Fruit fly (Drosophila melanogaster) whole organism, embryonic: Measurements from ENCODE around the gene CG11617.

ENCODE experiments used
- C15 ChIP-seq: fragments of 200-800 bp; sonication (Bioruptor generic); IDR thresholded peaks from 3 replicates; pipeline ENCODE4 v1.3.6; 2022; ENCODE audit warnings: missing biosample characterization, missing genetic modification characterization
- CG10267 ChIP-seq: fragments of 200-800 bp; sonication (Bioruptor generic); optimal IDR thresholded peaks from 2 replicates; lab custom pipeline; 2018; ENCODE audit warnings: missing biosample characterization, mild to moderate bottlenecking, missing genetic modification characterization, moderate library complexity
- CG10274 ChIP-seq: fragments of 200-800 bp; sonication (Bioruptor generic); optimal IDR thresholded peaks from 3 replicates; lab custom pipeline; 2017; ENCODE audit warnings: missing biosample characterization, mild to moderate bottlenecking, missing genetic modification characterization
- CG10366 ChIP-seq: fragments of 200-800 bp; sonication (Bioruptor generic); IDR thresholded peaks from 2 replicates; pipeline ENCODE4 v1.3.6; 2022; ENCODE audit warnings: missing biosample characterization, missing genetic modification characterization
- CG10431 ChIP-seq: fragments of 200-800 bp; sonication (Bioruptor generic); optimal IDR thresholded peaks from 3 replicates; lab custom pipeline; 2018; ENCODE audit warnings: missing biosample characterization, mild to moderate bottlenecking, missing genetic modification characterization
- CG10565 ChIP-seq: fragments of 200-800 bp; sonication (Bioruptor generic); optimal IDR thresholded peaks from 3 replicates; lab custom pipeline; 2016; ENCODE audit warnings: missing biosample characterization, mild to moderate bottlenecking, missing genetic modification characterization
- CG11560 ChIP-seq: fragments of 200-800 bp; sonication (Bioruptor generic); IDR thresholded peaks from 3 replicates; pipeline ENCODE4 v1.3.6; 2022; ENCODE audit warnings: missing biosample characterization, missing genetic modification characterization
- CG11723 ChIP-seq: fragments of 200-800 bp; sonication (Bioruptor generic); optimal IDR thresholded peaks from 2 replicates; lab custom pipeline; 2017; ENCODE audit warnings: missing biosample characterization, mild to moderate bottlenecking, missing genetic modification characterization
- CG12236 ChIP-seq: fragments of 200-800 bp; sonication (Bioruptor generic); optimal IDR thresholded peaks from 2 replicates; lab custom pipeline; 2016; ENCODE audit warnings: missing biosample characterization, missing genetic modification characterization
- CG14014 ChIP-seq: fragments of 200-800 bp; sonication (Bioruptor generic); IDR thresholded peaks from 2 replicates; pipeline ENCODE4 v1.3.6; 2022; ENCODE audit warnings: missing biosample characterization, missing genetic modification characterization
- CG17385 ChIP-seq: fragments of 200-800 bp; sonication (Bioruptor generic); optimal IDR thresholded peaks from 3 replicates; lab custom pipeline; 2018; ENCODE audit warnings: missing biosample characterization, mild to moderate bottlenecking, missing genetic modification characterization
- CG17612 ChIP-seq: fragments of 200-800 bp; sonication (Bioruptor generic); IDR thresholded peaks from 2 replicates; pipeline ENCODE4 v1.3.6; 2022; ENCODE audit warnings: missing biosample characterization, missing genetic modification characterization
- CG17829 ChIP-seq: fragments of 200-800 bp; optimal IDR thresholded peaks from 2 replicates; lab custom pipeline; 2019; ENCODE audit warnings: missing biosample characterization, mild to moderate bottlenecking, missing genetic modification characterization, moderate library complexity
- CG18011 ChIP-seq: fragments of 200-800 bp; sonication (Bioruptor generic); optimal IDR thresholded peaks from 2 replicates; lab custom pipeline; 2017; ENCODE audit warnings: missing biosample characterization, missing genetic modification characterization, mild to moderate bottlenecking, moderate library complexity, missing genotype
- CG2129 ChIP-seq: fragments of 200-800 bp; sonication (Bioruptor generic); IDR thresholded peaks from 2 replicates; pipeline ENCODE4 v1.3.6; 2022; ENCODE audit warnings: missing biosample characterization, missing genetic modification characterization; ENCODE audit not compliant: partially characterized antibody
- CG3163 ChIP-seq: fragments of 200-800 bp; sonication (Bioruptor generic); optimal IDR thresholded peaks from 3 replicates; lab custom pipeline; 2016; ENCODE audit warnings: missing biosample characterization, missing genetic modification characterization
- CG4282 ChIP-seq: fragments of 200-800 bp; sonication (Bioruptor generic); optimal IDR thresholded peaks from 2 replicates; lab custom pipeline; 2016; ENCODE audit warnings: missing biosample characterization, missing genetic modification characterization
- CG4404 ChIP-seq: fragments of 200-800 bp; sonication (Bioruptor generic); IDR thresholded peaks from 2 replicates; pipeline ENCODE4 v1.3.6; 2022; ENCODE audit warnings: missing biosample characterization, missing genetic modification characterization
- CG4820 ChIP-seq: fragments of 200-800 bp; sonication (Bioruptor generic); optimal IDR thresholded peaks from 3 replicates; lab custom pipeline; 2016; ENCODE audit warnings: missing biosample characterization, missing genetic modification characterization
- CG5953 ChIP-seq: fragments of 200-800 bp; sonication (Bioruptor generic); IDR thresholded peaks from 2 replicates; pipeline ENCODE4 v1.3.6; 2022; ENCODE audit warnings: missing biosample characterization, missing genetic modification characterization
- CG6175 ChIP-seq: fragments of 200-800 bp; sonication (Bioruptor generic); IDR thresholded peaks from 3 replicates; pipeline ENCODE4 v1.3.6; 2022; ENCODE audit warnings: missing biosample characterization, missing genetic modification characterization
- D ChIP-seq, 2 experiments: fragments of 200-800 bp in 1 of 2; fragments of >200 bp in 1 of 2; sonication (Bioruptor generic) in 1 of 2; optimal IDR thresholded peaks; 2 replicates in 1 of 2; 3 replicates in 1 of 2; lab custom pipeline; 2017; ENCODE audit warnings: mild to moderate bottlenecking in 1 of 2, missing biosample characterization in 1 of 2, missing genetic modification characterization in 1 of 2, missing genetic modification reagents in 1 of 2
- D19A ChIP-seq: fragments of 200-800 bp; optimal IDR thresholded peaks from 3 replicates; lab custom pipeline; 2019; ENCODE audit warnings: missing biosample characterization, mild to moderate bottlenecking, missing genetic modification characterization, moderate library complexity
- Dfd ChIP-seq, 2 experiments: fragments of >200 bp; optimal IDR thresholded peaks; 2 replicates each; lab custom pipeline; 2017; ENCODE audit warnings: missing biosample characterization in 2 of 2, missing genetic modification characterization in 2 of 2
- Dip2 ChIP-seq: fragments of 200-800 bp; sonication (Bioruptor generic); IDR thresholded peaks from 2 replicates; pipeline ENCODE4 v1.3.6; 2022; ENCODE audit warnings: missing biosample characterization, missing genetic modification characterization
- ERR ChIP-seq: fragments of 200-800 bp; sonication (Bioruptor generic); optimal IDR thresholded peaks from 2 replicates; lab custom pipeline; 2016; ENCODE audit warnings: missing biosample characterization, missing genetic modification characterization
- Gug ChIP-seq: fragments of 200-800 bp; sonication (Bioruptor generic); IDR thresholded peaks from 4 replicates; pipeline ENCODE4 v1.3.6; 2022; ENCODE audit warnings: missing biosample characterization, missing genetic modification characterization
- Hr78 ChIP-seq, 2 experiments: fragments of 200-800 bp in 1 of 2; fragments of >200 bp in 1 of 2; sonication (Bioruptor generic) in 1 of 2; optimal IDR thresholded peaks; 2 replicates each; lab custom pipeline; 2017 to 2019; ENCODE audit warnings: missing biosample characterization in 2 of 2, missing genetic modification characterization in 2 of 2, mild to moderate bottlenecking in 1 of 2, moderate library complexity in 1 of 2
- Mes4 ChIP-seq: fragments of 200-800 bp; sonication (Bioruptor generic); optimal IDR thresholded peaks from 2 replicates; lab custom pipeline; 2016; ENCODE audit warnings: missing biosample characterization, missing genetic modification characterization
- NK7.1 ChIP-seq: fragments of 200-800 bp; sonication (Bioruptor generic); optimal IDR thresholded peaks from 3 replicates; lab custom pipeline; 2016; ENCODE audit warnings: missing biosample characterization, missing genetic modification characterization
- Oli ChIP-seq: fragments of 200-800 bp; sonication (Bioruptor generic); optimal IDR thresholded peaks from 2 replicates; lab custom pipeline; 2018; ENCODE audit warnings: missing biosample characterization, mild to moderate bottlenecking, missing genetic modification characterization, moderate library complexity
- Optix ChIP-seq: fragments of 200-800 bp; sonication (Bioruptor generic); IDR thresholded peaks from 3 replicates; pipeline ENCODE4 v1.3.6; 2022; ENCODE audit warnings: missing biosample characterization, missing genetic modification characterization
- Scr ChIP-seq: fragments of 200-800 bp; sonication (Bioruptor generic); IDR thresholded peaks from 2 replicates; pipeline ENCODE4 v1.3.6; 2022; ENCODE audit warnings: missing biosample characterization, missing genetic modification characterization; ENCODE audit not compliant: partially characterized antibody
- Sin3A ChIP-seq: fragments of >200 bp; optimal IDR thresholded peaks from 2 replicates; lab custom pipeline; 2018
- Sox102F ChIP-seq: fragments of 200-800 bp; sonication (Bioruptor generic); optimal IDR thresholded peaks from 2 replicates; lab custom pipeline; 2018; ENCODE audit warnings: missing biosample characterization, mild to moderate bottlenecking, missing genetic modification characterization, moderate library complexity
- Taf1 ChIP-seq: fragments of 200-800 bp; sonication (Bioruptor generic); IDR thresholded peaks from 2 replicates; pipeline ENCODE4 v1.3.6; 2022; ENCODE audit warnings: missing biosample characterization, missing genetic modification characterization
- aop ChIP-seq: fragments of 200-800 bp; sonication (Bioruptor generic); IDR thresholded peaks from 2 replicates; pipeline ENCODE4 v1.3.6; 2022; ENCODE audit warnings: missing biosample characterization, missing genetic modification characterization
- btn ChIP-seq: fragments of 200-800 bp; sonication (Bioruptor generic); optimal IDR thresholded peaks from 2 replicates; lab custom pipeline; 2016; ENCODE audit warnings: missing biosample characterization, missing genetic modification characterization
- cwo ChIP-seq: fragments of 200-800 bp; sonication (Bioruptor generic); optimal IDR thresholded peaks from 3 replicates; lab custom pipeline; 2017; ENCODE audit warnings: missing biosample characterization, missing genetic modification characterization, mild to moderate bottlenecking, moderate library complexity, missing genetic modification reagents
- dati ChIP-seq: fragments of 200-800 bp; sonication (Bioruptor generic); IDR thresholded peaks from 2 replicates; pipeline ENCODE4 v1.3.6; 2022; ENCODE audit warnings: missing biosample characterization, missing genetic modification characterization
- dmrt11E ChIP-seq: fragments of 200-800 bp; sonication (Bioruptor generic); optimal IDR thresholded peaks from 3 replicates; lab custom pipeline; 2018; ENCODE audit warnings: missing biosample characterization, mild to moderate bottlenecking, missing genetic modification characterization, moderate library complexity
- ems ChIP-seq: fragments of 200-800 bp; sonication (Bioruptor generic); optimal IDR thresholded peaks from 3 replicates; lab custom pipeline; 2016; ENCODE audit warnings: missing biosample characterization, missing genetic modification characterization
- grn ChIP-seq: fragments of 200-800 bp; sonication (Bioruptor generic); optimal IDR thresholded peaks from 3 replicates; lab custom pipeline; 2017; ENCODE audit warnings: missing biosample characterization, missing genetic modification characterization
- hbn ChIP-seq: fragments of 200-800 bp; sonication (Bioruptor generic); IDR thresholded peaks from 2 replicates; pipeline ENCODE4 v1.3.6; 2022; ENCODE audit warnings: missing biosample characterization, missing genetic modification characterization; ENCODE audit not compliant: partially characterized antibody
- ind ChIP-seq: fragments of 200-800 bp; sonication (Bioruptor generic); optimal IDR thresholded peaks from 3 replicates; lab custom pipeline; 2016; ENCODE audit warnings: missing biosample characterization, missing genetic modification characterization
- maf-S ChIP-seq: fragments of 200-800 bp; sonication (Bioruptor generic); optimal IDR thresholded peaks from 2 replicates; lab custom pipeline; 2016; ENCODE audit warnings: missing biosample characterization, missing genetic modification characterization
- slp2 ChIP-seq: fragments of 200-800 bp; sonication (Bioruptor generic); optimal IDR thresholded peaks from 2 replicates; lab custom pipeline; 2016; ENCODE audit warnings: missing biosample characterization, missing genetic modification characterization
- sug ChIP-seq: fragments of 200-800 bp; optimal IDR thresholded peaks from 2 replicates; lab custom pipeline; 2019; ENCODE audit warnings: missing biosample characterization, mild to moderate bottlenecking, missing genetic modification characterization, moderate library complexity
- unpg ChIP-seq: fragments of 200-800 bp; sonication (Bioruptor generic); optimal IDR thresholded peaks from 3 replicates; lab custom pipeline; 2018; ENCODE audit warnings: missing biosample characterization, mild to moderate bottlenecking, missing genetic modification characterization, moderate library complexity

Gene CG11617

dm6 chr2L:166115-167069 lies 40.7 kb downstream of the CG11617 start (continued):
- peak; percentile 46 for TF ChIP-seq dmrt11E (tag; lab: Kevin White, UChicago)
- TF ChIP-seq CG17385, result peak; percentile 87
- TF ChIP-seq CG12236 (GFP tag; lab: Kevin White, UChicago), result peak; percentile 59
- TF ChIP-seq sug (tag; lab: Kevin White, UChicago), result peak; percentile 85
- peak; percentile 67 for TF ChIP-seq CG4282 (GFP tag; lab: Kevin White, UChicago)
- TF ChIP-seq Sox102F (GFP tag; lab: Kevin White, UChicago), result peak; percentile 59
- no peak for TF ChIP-seq CG17612 (GFP tag; lab: Robert Waterston, UW)
- peak; percentile 59 for TF ChIP-seq grn (GFP tag; lab: Kevin White, UChicago)
- TF ChIP-seq dati, result no peak
- peak; percentile 55 for TF ChIP-seq btn
- peak; percentile 37 for TF ChIP-seq D19A (tag; lab: Kevin White, UChicago)
- no peak for TF ChIP-seq slp2 (GFP tag; lab: Kevin White, UChicago)
- TF ChIP-seq CG10274 (GFP tag; lab: Kevin White, UChicago), result peak; percentile 55
- TF ChIP-seq CG10565 (GFP tag; lab: Kevin White, UChicago), result no peak
- no peak for TF ChIP-seq CG5953 (GFP tag; lab: Robert Waterston, UW)
- no peak for TF ChIP-seq D (optimal IDR thresholded peaks at IDR 0.05; lab: Kevin White, UChicago)
- peak; percentile 61 for TF ChIP-seq D (GFP tag; optimal IDR thresholded peaks at IDR 0.05; lab: Kevin White, UChicago)
- peak; percentile 82 for TF ChIP-seq cwo (GFP tag; lab: Kevin White, UChicago)
- peak; percentile 38 for TF ChIP-seq maf-S (GFP tag; lab: Kevin White, UChicago)
- no peak for TF ChIP-seq Optix (GFP tag; lab: Robert Waterston, UW)
- TF ChIP-seq Oli (tag; lab: Kevin White, UChicago), result peak; percentile 3
- TF ChIP-seq Scr (GFP tag; lab: Robert Waterston, UW), result no peak
- no peak for TF ChIP-seq Dip2
- TF ChIP-seq ind, result no peak
- TF ChIP-seq CG10267 (tag; lab: Kevin White, UChicago), result peak; percentile 26
- TF ChIP-seq CG18011 (GFP tag; lab: Kevin White, UChicago), result peak; percentile 39
- no peak for TF ChIP-seq CG4404 (GFP tag; lab: Robert Waterston, UW)
- TF ChIP-seq Gug (GFP tag; lab: Robert Waterston, UW), result no peak
- TF ChIP-seq Taf1, result no peak
- peak; percentile 68 for TF ChIP-seq unpg
- TF ChIP-seq CG10431 (GFP tag; lab: Kevin White, UChicago), result peak; percentile 59
- peak; percentile 62 for TF ChIP-seq CG17829
- no peak for TF ChIP-seq Dfd (GFP tag; optimal IDR thresholded peaks at IDR 0.05; lab: Kevin White, UChicago)
- TF ChIP-seq ERR (GFP tag; lab: Kevin White, UChicago), result peak; percentile 53
- peak; percentile 58 for TF ChIP-seq ems (GFP tag; lab: Kevin White, UChicago)
- TF ChIP-seq hbn (GFP tag; lab: Robert Waterston, UW), result no peak
- TF ChIP-seq CG2129 (GFP tag; lab: Robert Waterston, UW), result no peak
- peak in 1 of 2 experiments; percentile 15 for TF ChIP-seq Hr78 (GFP tag; optimal IDR thresholded peaks at IDR 0.05; lab: Kevin White, UChicago)
- TF ChIP-seq CG11723 (GFP tag; lab: Kevin White, UChicago), result peak; percentile 71
- peak; percentile 57 for TF ChIP-seq NK7.1 (GFP tag; lab: Kevin White, UChicago)
- TF ChIP-seq CG10366 (GFP tag; lab: Robert Waterston, UW), result no peak
- no peak for TF ChIP-seq CG14014 (GFP tag; lab: Robert Waterston, UW)
- TF ChIP-seq Mes4, result peak; percentile 49
- no peak for TF ChIP-seq CG4820 (GFP tag; lab: Kevin White, UChicago)
- TF ChIP-seq Sin3A (lab: Kevin White, UChicago), result no peak
- no peak for TF ChIP-seq CG11560 (tag; lab: Robert Waterston, UW)
- TF ChIP-seq C15 (GFP tag; lab: Robert Waterston, UW), result no peak
- no peak for TF ChIP-seq CG6175 (GFP tag; lab: Robert Waterston, UW)
- no peak for TF ChIP-seq aop (GFP tag; lab: Robert Waterston, UW)
- TF ChIP-seq CG3163, result peak; percentile 42
